Fruit fly (Drosophila melanogaster): ENCODE measurements around the gene CG42637.

CG42637 gene

dm6 chr3L:19833227-19833626 is 39.9 kb upstream of the CG42637 start:
- TF ChIP-seq MBD-R2 (GFP tag; IDR thresholded peaks at IDR 0.05) (peak; percentile 28; the same call in 1 of the 2 replicates), CG18599 (GFP tag; optimal IDR thresholded peaks at IDR 0.05) (no peak), CG4730 (GFP tag; IDR thresholded peaks at IDR 0.05) (no peak), CG4360 (GFP tag; IDR thresholded peaks at IDR 0.05) (0 out of 2 replicates have a peak, but pooled peaks have one; percentile 13), HLH54F (GFP tag; optimal IDR thresholded peaks at IDR 0.05) (no peak), CG3163 (GFP tag; optimal IDR thresholded peaks at IDR 0.05) (no peak), seq (GFP tag; IDR thresholded peaks at IDR 0.05) (no peak), slbo (GFP tag; IDR thresholded peaks at IDR 0.05) (no peak), luna (GFP tag; optimal IDR thresholded peaks at IDR 0.05) (no peak), ase (GFP tag; IDR thresholded peaks at IDR 0.05) (no peak), Ets65A (GFP tag) (no peak), nom (GFP tag; optimal IDR thresholded peaks at IDR 0.05) (peak; percentile 48), CHES-1-like (GFP tag; optimal IDR thresholded peaks at IDR 0.05) (no peak), CG13296 (GFP tag; optimal IDR thresholded peaks at IDR 0.05) (no peak), h (optimal IDR thresholded peaks at IDR 0.05) (no peak), crp (GFP tag; optimal IDR thresholded peaks at IDR 0.05) (peak in 1 of 2 experiments; percentile 17), gt (GFP tag; IDR thresholded peaks at IDR 0.05) (no peak), CG13624 (GFP tag; optimal IDR thresholded peaks at IDR 0.05) (no peak), CG1647 (GFP tag; optimal IDR thresholded peaks at IDR 0.05) (no peak), fd96Cb (tag; optimal IDR thresholded peaks at IDR 0.05) (no peak), grau (tag; optimal IDR thresholded peaks at IDR 0.05) (peak; percentile 66), HHEX (GFP tag; optimal IDR thresholded peaks at IDR 0.05) (no peak), psq (GFP tag; optimal IDR thresholded peaks at IDR 0.05) (peak; percentile 36), cad (GFP tag; optimal IDR thresholded peaks at IDR 0.05) (no peak), CG7928 (GFP tag; optimal IDR thresholded peaks at IDR 0.05) (no peak), tna (GFP tag; IDR thresholded peaks at IDR 0.05; ENCODE audit: partially characterized antibody) (no peak), Chrac-16 (GFP tag; optimal IDR thresholded peaks at IDR 0.05) (no peak), pfk (GFP tag; optimal IDR thresholded peaks at IDR 0.05) (peak; percentile 16), Trl (optimal IDR thresholded peaks at IDR 0.05) (peak; percentile 62 to 70), Trl (GFP tag; optimal IDR thresholded peaks at IDR 0.05) (no peak), Hr3 (GFP tag; optimal IDR thresholded peaks at IDR 0.05) (no peak), CrebB (tag; optimal IDR thresholded peaks at IDR 0.05) (no peak), odd (GFP tag; optimal IDR thresholded peaks at IDR 0.05) (no peak), CG6175 (GFP tag; IDR thresholded peaks at IDR 0.05) (no peak), vvl (GFP tag; IDR thresholded peaks at IDR 0.05) (no peak), CG15514 (GFP tag; optimal IDR thresholded peaks at IDR 0.05) (peak; percentile 14), unc-4 (GFP tag; IDR thresholded peaks at IDR 0.05; ENCODE audit: partially characterized antibody) (no peak), rib (GFP tag; IDR thresholded peaks at IDR 0.05) (no peak), crol (GFP tag; IDR thresholded peaks at IDR 0.05) (peak; percentile 70), CG30403 (GFP tag; optimal IDR thresholded peaks at IDR 0.05) (no peak), Hand (GFP tag; optimal IDR thresholded peaks at IDR 0.05) (no peak), onecut (GFP tag; IDR thresholded peaks at IDR 0.05) (peak; percentile 98), cg (GFP tag; optimal IDR thresholded peaks at IDR 0.05) (peak; percentile 42), CG11696 (GFP tag; IDR thresholded peaks at IDR 0.05) (no peak), CG3726 (GFP tag; IDR thresholded peaks at IDR 0.05) (no peak), tio (GFP tag; optimal IDR thresholded peaks at IDR 0.05) (no peak), hth (optimal IDR thresholded peaks at IDR 0.05) (no peak), Mrtf (GFP tag; IDR thresholded peaks at IDR 0.05) (no peak), sc (optimal IDR thresholded peaks at IDR 0.05) (no peak), sc (GFP tag; optimal IDR thresholded peaks at IDR 0.05) (no peak), CG30431 (GFP tag; optimal IDR thresholded peaks at IDR 0.05) (no peak), Sox102F (GFP tag; optimal IDR thresholded peaks at IDR 0.05) (no peak), sim (GFP tag; IDR thresholded peaks at IDR 0.05) (peak; percentile 28; the same call in 1 of the 2 replicates), Ptx1 (GFP tag; IDR thresholded peaks at IDR 0.05) (no peak)
